Worm (Caenorhabditis elegans): ENCODE results near the gene cht-1.

ce11 chrX:3414660-3415144, 14.9 kb upstream of the cht-1 start, which contains the start of gene dhs-27:
- TF ChIP-seq Y95B8A.8 (GFP tag; IDR thresholded peaks at IDR 0.05) = no peak
- TF ChIP-seq ekl-4 (GFP tag; IDR thresholded peaks at IDR 0.05) = no peak
- no peak for TF ChIP-seq F55B11.4 (tag; optimal IDR thresholded peaks at IDR 0.05; ENCODE audit: borderline replicate concordance, insufficient read depth)
- no peak for TF ChIP-seq unc-62 (GFP tag; optimal IDR thresholded peaks at IDR 0.05)
- no peak for TF ChIP-seq Y53G8AR.9 (GFP tag; conservative IDR thresholded peaks at IDR 0.05)
- TF ChIP-seq nhr-90 (tag; optimal IDR thresholded peaks at IDR 0.05) = no peak
- TF ChIP-seq ceh-79 (tag; optimal IDR thresholded peaks at IDR 0.05) = no peak
- no peak for TF ChIP-seq hrde-1 (tag; optimal IDR thresholded peaks at IDR 0.05; ENCODE audit: borderline replicate concordance)
- TF ChIP-seq dpl-1 (GFP tag; optimal IDR thresholded peaks at IDR 0.05) = no peak
- TF ChIP-seq efl-1 (GFP tag; optimal IDR thresholded peaks at IDR 0.05) = no peak
- TF ChIP-seq tbp1 (GFP tag; optimal IDR thresholded peaks at IDR 0.05) = no peak
- no peak for TF ChIP-seq B0019.2 (GFP tag; conservative IDR thresholded peaks at IDR 0.05)
- TF ChIP-seq ccch-3 (GFP tag; optimal IDR thresholded peaks at IDR 0.05) = no peak
- no peak for TF ChIP-seq F57C9.4 (tag; optimal IDR thresholded peaks at IDR 0.05)

All from whole organism, young adult.